Fruit fly (Drosophila melanogaster) S2 (cell line): ENCODE data around the gene CG34277.

Source experiments
- CG8478 ChIP-seq: fragments of >200 bp; optimal IDR thresholded peaks from 2 replicates; lab custom pipeline; 2018
- CTCF ChIP-seq, 2 experiments: fragments of >200 bp; optimal IDR thresholded peaks; 2 replicates each; lab custom pipeline; 2018

dm6 chr3R:5390095-5390663 lies 20.8 kb downstream of the CG34277 start:
- TF ChIP-seq CG8478 (lab: Kevin White, UChicago) (no peak), CTCF (optimal IDR thresholded peaks at IDR 0.05; lab: Kevin White, UChicago) (no peak)
